Worm (Caenorhabditis elegans): ENCODE measurements around the gene str-69.

Gene str-69

ce11 chrV:3118167-3118566 lies 12.5 kb upstream of the str-69 start, which contains the start of gene clec-210:
Gene clec-210 (plus strand): TSS chrV:3118377.
- TF ChIP-seq nhr-12 (tag; optimal IDR thresholded peaks at IDR 0.05), result no peak
- no peak for TF ChIP-seq ceh-83 (GFP tag; optimal IDR thresholded peaks at IDR 0.05)
- no peak for TF ChIP-seq blmp-1 (tag; optimal IDR thresholded peaks at IDR 0.05)
- TF ChIP-seq elt-1 (tag; optimal IDR thresholded peaks at IDR 0.05; ENCODE audit: borderline replicate concordance, insufficient read depth), result no peak
- TF ChIP-seq lin-13 (tag; optimal IDR thresholded peaks at IDR 0.05), result no peak
- no peak for TF ChIP-seq elt-3 (tag; optimal IDR thresholded peaks at IDR 0.05)

DNA sequence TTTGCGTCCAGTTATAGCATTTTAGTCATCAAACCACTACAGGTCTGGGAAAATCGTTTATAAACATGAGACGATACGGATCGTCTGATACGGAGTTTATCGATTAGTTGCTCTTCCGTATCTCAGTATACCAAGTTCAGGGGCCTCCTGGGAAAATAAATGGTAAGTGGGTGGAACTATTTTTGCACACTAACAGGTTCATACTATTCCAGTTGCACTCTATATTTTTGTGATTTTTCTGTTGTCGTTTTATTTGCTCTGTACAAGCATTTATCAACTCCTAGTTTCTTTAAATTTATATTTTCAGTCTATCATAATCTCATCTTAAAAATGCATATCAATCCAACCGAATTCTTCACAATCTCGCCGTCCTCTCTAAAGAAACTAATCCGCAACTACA lies 9.3 kb upstream of the str-69 start, which contains the start of gene Y73C8C.3:
Gene Y73C8C.3, plus strand, starts transcription at position 301 of the 400 bp plus-strand sequence.
- TF ChIP-seq lin-32 (GFP tag; optimal IDR thresholded peaks at IDR 0.05) (no peak), ces-1 (GFP tag; optimal IDR thresholded peaks at IDR 0.05) (no peak), lsy-2 (tag; optimal IDR thresholded peaks at IDR 0.05) (no peak), snpc-4 (tag; optimal IDR thresholded peaks at IDR 0.05) (no peak), pha-4 (tag; optimal IDR thresholded peaks at IDR 0.05) (no peak), bed-3 (GFP tag; optimal IDR thresholded peaks at IDR 0.05) (no peak), M03D4.4 (tag; optimal IDR thresholded peaks at IDR 0.05) (no peak), nhr-12 (tag; optimal IDR thresholded peaks at IDR 0.05) (no peak), mep-1 (tag; optimal IDR thresholded peaks at IDR 0.05) (no peak), mab-5 (tag; optimal IDR thresholded peaks at IDR 0.05) (no peak)

ce11 chrV:3113751-3114150 lies 8.0 kb upstream of the str-69 start, which contains the start of gene Y73C8C.8:
Gene Y73C8C.8 (minus strand): TSS chrV:3113851.
- no peak for TF ChIP-seq unc-120 (tag; optimal IDR thresholded peaks at IDR 0.05; ENCODE audit: poor library complexity, severe bottlenecking)
- no peak for TF ChIP-seq elt-3 (tag; optimal IDR thresholded peaks at IDR 0.05)
- no peak for TF ChIP-seq nhr-2 (tag; optimal IDR thresholded peaks at IDR 0.05)
- TF ChIP-seq bed-3 (GFP tag; optimal IDR thresholded peaks at IDR 0.05), result no peak
- no peak for TF ChIP-seq pha-4 (tag; optimal IDR thresholded peaks at IDR 0.05)
- TF ChIP-seq lsy-2 (tag; optimal IDR thresholded peaks at IDR 0.05), result no peak
- no peak for TF ChIP-seq ceh-39 (tag; optimal IDR thresholded peaks at IDR 0.05)
- no peak for TF ChIP-seq cnd-1 (tag; optimal IDR thresholded peaks at IDR 0.05)
- TF ChIP-seq nhr-237 (tag; optimal IDR thresholded peaks at IDR 0.05), result no peak
- no peak for TF ChIP-seq snpc-4 (tag; optimal IDR thresholded peaks at IDR 0.05)
- no peak for TF ChIP-seq unc-62 (GFP tag; optimal IDR thresholded peaks at IDR 0.05)
- no peak for TF ChIP-seq zip-8 (tag; optimal IDR thresholded peaks at IDR 0.05)
- no peak for TF ChIP-seq nhr-28 (tag; optimal IDR thresholded peaks at IDR 0.05)
- no peak for TF ChIP-seq mls-2 (tag; optimal IDR thresholded peaks at IDR 0.05)
- TF ChIP-seq nhr-76 (tag; optimal IDR thresholded peaks at IDR 0.05), result no peak
- no peak for TF ChIP-seq mep-1 (tag; optimal IDR thresholded peaks at IDR 0.05)
- no peak for TF ChIP-seq drap-1 (GFP tag; optimal IDR thresholded peaks at IDR 0.05)
- TF ChIP-seq tbx-8 (GFP tag; optimal IDR thresholded peaks at IDR 0.05), result no peak

DNA sequence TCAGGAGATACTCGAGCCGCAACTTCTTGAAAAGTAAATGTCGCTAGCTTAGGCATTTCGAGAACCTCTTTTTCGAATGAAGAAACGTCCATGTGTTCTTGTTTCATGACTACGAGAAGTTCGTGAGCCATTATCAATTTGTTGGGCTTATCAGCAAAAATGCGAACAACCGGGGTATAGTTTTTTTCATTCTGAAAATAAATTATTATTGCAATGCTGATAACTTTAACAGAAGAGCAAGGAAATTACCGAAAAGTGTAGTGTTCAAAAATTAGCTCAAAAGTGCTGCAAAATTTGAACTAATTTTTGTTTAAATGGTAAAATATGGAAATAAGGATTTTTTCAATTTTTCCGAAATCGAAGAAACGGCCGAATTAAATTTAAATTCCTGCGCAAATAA lies 6.5 kb upstream of the str-69 start:
- TF ChIP-seq blmp-1 (tag; optimal IDR thresholded peaks at IDR 0.05) (no peak), sem-2 (GFP tag; optimal IDR thresholded peaks at IDR 0.05) (no peak), unc-120 (tag; optimal IDR thresholded peaks at IDR 0.05; ENCODE audit: poor library complexity, severe bottlenecking) (no peak)

ce11 chrV:3107450-3107849 lies 1.7 kb upstream of the str-69 start, which contains the start of gene str-68:
Gene str-68 (minus strand): TSS chrV:3107550.
- TF ChIP-seq pha-4 (tag; optimal IDR thresholded peaks at IDR 0.05) (no peak), mab-5 (tag; optimal IDR thresholded peaks at IDR 0.05) (no peak), unc-62 (GFP tag; optimal IDR thresholded peaks at IDR 0.05) (no peak), unc-120 (tag; optimal IDR thresholded peaks at IDR 0.05; ENCODE audit: poor library complexity, severe bottlenecking) (no peak), mls-2 (tag; optimal IDR thresholded peaks at IDR 0.05) (no peak), ztf-11 (tag; optimal IDR thresholded peaks at IDR 0.05) (no peak), cnd-1 (tag; optimal IDR thresholded peaks at IDR 0.05) (no peak), lin-32 (GFP tag; optimal IDR thresholded peaks at IDR 0.05) (no peak), lsy-2 (tag; optimal IDR thresholded peaks at IDR 0.05) (no peak), elt-3 (tag; optimal IDR thresholded peaks at IDR 0.05) (no peak), nhr-12 (tag; optimal IDR thresholded peaks at IDR 0.05) (no peak), snpc-4 (tag; optimal IDR thresholded peaks at IDR 0.05) (no peak), lin-13 (tag; optimal IDR thresholded peaks at IDR 0.05) (no peak), nhr-76 (tag; optimal IDR thresholded peaks at IDR 0.05) (no peak), ceh-83 (GFP tag; optimal IDR thresholded peaks at IDR 0.05) (no peak)

- TF ChIP-seq lin-32 (GFP tag; optimal IDR thresholded peaks at IDR 0.05) (no peak), ham-2 (GFP tag; optimal IDR thresholded peaks at IDR 0.05) (no peak), unc-62 (GFP tag; optimal IDR thresholded peaks at IDR 0.05) (no peak)
These were observed 1.1 kb upstream of the str-69 start for ce11 chrV:3106785-3107184.

Data from whole organism, mixed stage, embryonic.